Fruit fly (Drosophila melanogaster): ENCODE results near the gene hog.

Gene hog

DNA sequence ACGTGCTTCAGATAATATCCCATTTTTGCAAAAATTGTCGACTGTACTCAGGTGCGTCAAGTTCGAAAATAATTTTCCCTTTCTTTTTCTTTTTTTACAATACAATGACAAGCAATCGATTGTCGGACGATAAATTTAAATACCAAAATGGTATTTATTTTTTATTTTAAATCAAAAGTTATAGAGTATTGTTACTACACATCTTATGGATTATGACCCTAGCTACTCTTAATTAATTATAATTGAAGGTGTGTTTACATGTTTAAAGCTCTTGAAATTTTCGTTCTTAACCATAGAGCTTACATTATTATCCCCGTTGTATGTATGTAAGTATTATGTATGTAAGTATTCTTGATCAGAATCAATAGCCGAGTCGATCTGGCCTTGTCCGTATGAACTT is at the start of gene hog:
hog (minus strand) TSS at position 101 of the 400 bp plus-strand sequence.
- TF ChIP-seq CG5204 (GFP tag; optimal IDR thresholded peaks at IDR 0.05): no peak
- TF ChIP-seq Mnt (GFP tag; optimal IDR thresholded peaks at IDR 0.05): no peak
- TF ChIP-seq cnc (optimal IDR thresholded peaks at IDR 0.05): no peak
- TF ChIP-seq CG11617 (GFP tag; optimal IDR thresholded peaks at IDR 0.05): no peak
- no peak for TF ChIP-seq CG7045 (GFP tag; optimal IDR thresholded peaks at IDR 0.05)
- TF ChIP-seq CG14711 (tag; optimal IDR thresholded peaks at IDR 0.05): no peak
- TF ChIP-seq CG33017 (tag; optimal IDR thresholded peaks at IDR 0.05): no peak
- no peak for TF ChIP-seq Clk (GFP tag; optimal IDR thresholded peaks at IDR 0.05)
- no peak for TF ChIP-seq pad (GFP tag; optimal IDR thresholded peaks at IDR 0.05)
- no peak for TF ChIP-seq kay (GFP tag; ENCODE audit: borderline replicate concordance)
- no peak for TF ChIP-seq CG12768 (GFP tag; optimal IDR thresholded peaks at IDR 0.05)
- no peak for TF ChIP-seq bab1 (GFP tag; optimal IDR thresholded peaks at IDR 0.05)
- TF ChIP-seq ovo (GFP tag; optimal IDR thresholded peaks at IDR 0.05): no peak
- no peak for TF ChIP-seq Hr96 (GFP tag; optimal IDR thresholded peaks at IDR 0.05)
- no peak for TF ChIP-seq tj (GFP tag; optimal IDR thresholded peaks at IDR 0.05)
- TF ChIP-seq CG1620 (GFP tag; optimal IDR thresholded peaks at IDR 0.05): no peak
- no peak for TF ChIP-seq CG7101 (tag; optimal IDR thresholded peaks at IDR 0.05)

DNA sequence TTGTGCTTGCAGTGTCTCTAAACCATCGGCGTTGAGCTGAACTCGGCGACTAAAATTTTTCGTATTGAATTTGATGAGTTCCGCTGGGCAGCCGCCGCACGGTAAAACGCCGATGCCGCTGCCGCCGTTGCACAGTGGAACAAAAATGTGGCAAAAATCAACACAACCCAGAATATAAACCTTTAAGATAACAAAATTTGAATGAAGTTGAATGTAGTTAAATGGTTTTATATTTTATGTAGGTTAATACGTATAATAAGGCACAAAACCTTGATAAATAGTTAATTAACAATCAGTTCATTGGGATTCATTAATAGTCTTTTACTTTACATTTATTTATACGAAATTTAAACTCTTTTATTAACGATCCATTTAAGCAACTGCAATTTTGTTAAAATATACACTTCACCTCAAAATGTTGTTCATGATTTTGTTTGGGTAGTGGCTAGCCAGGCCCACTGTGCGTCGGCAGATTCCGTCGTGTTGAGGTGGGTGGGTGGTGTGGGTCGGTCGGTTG is 47.1 kb upstream of the hog start, which contains the start of gene CG15890:
CG15890 (minus strand) TSS at position 51 of the 517 bp plus-strand sequence.
- TF ChIP-seq CG14711 (tag; optimal IDR thresholded peaks at IDR 0.05): no peak

DNA sequence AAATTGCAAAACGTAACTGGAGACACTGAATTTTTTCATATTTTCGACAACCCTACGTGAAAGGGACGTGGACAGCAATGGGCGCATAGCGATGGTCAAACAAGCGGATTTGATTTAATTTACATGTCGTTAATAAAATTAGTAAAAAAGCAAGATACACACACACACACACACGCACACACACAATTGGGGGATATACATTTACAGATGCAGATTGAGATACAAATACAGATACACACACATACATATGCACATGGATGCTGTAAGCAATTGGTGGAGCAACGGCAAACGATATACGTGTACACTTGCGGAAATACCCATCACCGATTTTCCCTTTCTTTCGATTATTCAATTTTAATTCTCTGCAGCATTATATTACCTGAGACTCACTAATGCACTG is 46.3 kb upstream of the hog start:
- no peak for TF ChIP-seq pad (GFP tag; optimal IDR thresholded peaks at IDR 0.05)

DNA sequence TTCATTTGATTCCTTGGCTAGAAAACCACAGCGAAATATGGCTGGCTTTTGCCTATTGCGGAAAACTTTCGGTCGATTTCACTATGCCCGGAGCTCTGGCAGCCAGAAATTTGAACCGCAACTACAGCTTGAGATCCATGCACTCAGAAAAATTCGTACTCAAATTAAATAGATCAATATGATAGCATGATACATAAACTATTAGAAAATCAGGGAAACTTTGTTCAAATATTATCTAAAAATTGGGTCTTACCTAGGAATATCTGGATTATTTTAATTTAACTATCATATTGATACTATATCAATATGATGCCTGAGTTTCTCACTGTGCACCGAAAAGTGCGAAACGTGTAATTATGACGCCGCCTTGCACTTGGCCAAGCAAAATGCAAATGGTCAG is 32.4 kb upstream of the hog start:
- no peak for TF ChIP-seq bab1 (GFP tag; optimal IDR thresholded peaks at IDR 0.05)
- no peak for TF ChIP-seq Mnt (GFP tag; optimal IDR thresholded peaks at IDR 0.05)
- TF ChIP-seq CG14711 (tag; optimal IDR thresholded peaks at IDR 0.05): no peak
- TF ChIP-seq CG5204 (GFP tag; optimal IDR thresholded peaks at IDR 0.05): no peak
- no peak for TF ChIP-seq kay (GFP tag; ENCODE audit: borderline replicate concordance)
- no peak for TF ChIP-seq Hr96 (GFP tag; optimal IDR thresholded peaks at IDR 0.05)
- no peak for TF ChIP-seq tj (GFP tag; optimal IDR thresholded peaks at IDR 0.05)
- TF ChIP-seq ovo (GFP tag; optimal IDR thresholded peaks at IDR 0.05): no peak
- no peak for TF ChIP-seq cnc (optimal IDR thresholded peaks at IDR 0.05)
- TF ChIP-seq Clk (GFP tag; optimal IDR thresholded peaks at IDR 0.05): no peak

DNA sequence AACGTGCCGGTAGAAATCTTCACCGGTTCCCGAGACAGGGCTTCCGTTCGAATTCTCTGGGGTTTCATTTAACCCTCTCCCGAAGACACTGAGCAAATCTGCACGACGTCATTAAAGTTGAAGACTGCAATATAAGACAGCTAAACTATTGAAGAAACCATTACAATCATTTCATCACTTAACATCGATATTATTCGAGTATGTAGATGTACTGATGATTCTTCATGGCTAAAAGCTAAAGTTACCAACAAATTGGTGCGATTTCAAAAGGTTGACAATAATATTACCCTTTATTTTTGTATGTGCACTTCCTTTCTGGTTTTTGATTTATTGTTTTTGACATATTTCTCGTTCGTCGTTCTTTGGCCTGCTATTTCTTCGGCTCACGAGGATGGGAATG is 31.7 kb upstream of the hog start:
- TF ChIP-seq kay (GFP tag; ENCODE audit: borderline replicate concordance) (no peak), ovo (GFP tag; optimal IDR thresholded peaks at IDR 0.05) (no peak), tj (GFP tag; optimal IDR thresholded peaks at IDR 0.05) (no peak)

DNA sequence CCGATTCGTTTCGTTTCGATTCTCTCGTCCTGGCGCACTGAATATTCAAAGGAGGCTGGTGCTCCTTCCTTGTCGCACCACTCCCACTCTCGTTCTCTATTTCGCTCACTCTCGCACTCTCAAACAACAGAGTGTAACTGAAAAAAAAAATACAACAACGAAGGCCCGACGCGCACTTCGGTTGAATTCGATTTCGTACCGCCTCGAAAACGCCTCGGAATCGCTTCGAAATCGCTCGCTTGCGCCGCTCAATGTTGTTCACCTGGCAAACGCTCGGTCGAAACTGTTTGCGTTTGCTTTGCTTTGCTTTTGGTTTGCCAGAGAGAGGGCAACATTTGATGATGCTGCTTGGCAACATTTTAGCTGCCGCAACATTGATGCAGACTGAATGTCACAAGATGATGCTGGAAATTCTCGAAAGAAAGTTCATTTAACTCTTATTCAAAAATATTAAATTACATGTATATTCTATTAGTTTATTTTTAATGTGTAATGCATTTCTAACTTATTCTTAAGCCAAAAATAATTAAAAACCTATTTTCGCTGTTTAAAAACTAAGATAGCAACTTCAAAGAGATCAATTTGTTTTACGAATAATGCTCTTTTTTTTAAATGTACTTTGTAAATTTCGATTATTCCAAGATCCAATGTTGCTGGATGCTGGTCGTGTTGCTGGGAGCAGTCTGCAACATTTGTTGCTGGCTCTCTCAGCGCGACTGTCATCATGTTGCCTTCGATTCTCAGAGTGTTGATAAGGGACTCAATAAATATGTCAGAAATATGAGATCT is 30.5 kb upstream of the hog start, which contains the start of gene NetB:
NetB (minus strand) TSS at position 291 of the 789 bp plus-strand sequence.
- TF ChIP-seq CG14711 (tag; optimal IDR thresholded peaks at IDR 0.05): no peak
- no peak for TF ChIP-seq CG5204 (GFP tag; optimal IDR thresholded peaks at IDR 0.05)
- no peak for TF ChIP-seq toe (GFP tag; optimal IDR thresholded peaks at IDR 0.05)
- TF ChIP-seq CG7045 (GFP tag; optimal IDR thresholded peaks at IDR 0.05): no peak
- no peak for TF ChIP-seq ovo (GFP tag; optimal IDR thresholded peaks at IDR 0.05)
- no peak for TF ChIP-seq pad (GFP tag; optimal IDR thresholded peaks at IDR 0.05)
- TF ChIP-seq kay (GFP tag; ENCODE audit: borderline replicate concordance): no peak
- TF ChIP-seq Mnt (GFP tag; optimal IDR thresholded peaks at IDR 0.05): no peak
- TF ChIP-seq tj (GFP tag; optimal IDR thresholded peaks at IDR 0.05): no peak
- TF ChIP-seq cnc (optimal IDR thresholded peaks at IDR 0.05): no peak
- TF ChIP-seq Crg-1 (GFP tag; optimal IDR thresholded peaks at IDR 0.05): no peak
- no peak for TF ChIP-seq Hr96 (GFP tag; optimal IDR thresholded peaks at IDR 0.05)
- TF ChIP-seq cic (GFP tag; optimal IDR thresholded peaks at IDR 0.05): no peak
- no peak for TF ChIP-seq CG12768 (GFP tag; optimal IDR thresholded peaks at IDR 0.05)
- no peak for TF ChIP-seq bab1 (GFP tag; optimal IDR thresholded peaks at IDR 0.05)
- no peak for TF ChIP-seq CG7101 (tag; optimal IDR thresholded peaks at IDR 0.05)
- TF ChIP-seq CG1620 (GFP tag; optimal IDR thresholded peaks at IDR 0.05): no peak

DNA sequence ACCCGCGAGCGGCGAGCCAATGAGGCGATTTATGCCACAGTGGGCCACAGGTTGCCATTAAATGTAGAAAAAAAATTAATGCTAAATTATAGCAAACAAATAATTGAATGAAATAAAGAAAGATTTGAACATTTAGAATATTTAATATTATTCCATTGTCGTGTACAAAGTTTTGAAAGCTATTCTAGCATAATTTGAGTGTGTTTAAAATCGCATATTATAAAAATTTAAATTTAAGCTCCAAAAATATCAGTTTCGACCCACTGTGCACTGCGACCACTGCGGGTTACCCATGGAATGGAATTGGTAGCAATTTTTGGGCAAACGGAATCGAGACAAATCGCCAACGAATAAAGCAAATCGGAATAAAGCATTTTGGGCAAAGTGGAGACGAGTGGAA is 25.1 kb upstream of the hog start:
- no peak for TF ChIP-seq CG1620 (GFP tag; optimal IDR thresholded peaks at IDR 0.05)
- TF ChIP-seq kay (GFP tag; ENCODE audit: borderline replicate concordance): peak; percentile 7

DNA sequence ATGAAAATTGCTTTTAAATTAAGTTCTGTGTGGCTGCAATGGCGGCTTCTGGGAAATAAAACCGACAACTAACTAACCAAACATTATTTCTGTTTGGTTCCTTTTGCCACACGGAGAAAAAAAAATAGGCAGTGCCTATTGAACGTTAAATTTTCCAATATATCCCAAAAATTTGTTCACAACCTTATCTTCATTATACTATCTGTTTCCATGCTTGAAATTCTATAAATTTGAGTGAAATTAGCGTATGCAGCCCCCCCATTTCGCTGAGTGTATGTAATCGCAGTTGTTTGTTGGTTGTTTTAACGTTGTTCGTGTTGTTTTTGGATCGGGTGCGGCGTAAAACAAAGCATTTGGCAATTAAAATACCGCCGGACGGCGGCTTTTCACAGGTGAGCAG is 19.7 kb upstream of the hog start:
- no peak for TF ChIP-seq Crg-1 (GFP tag; optimal IDR thresholded peaks at IDR 0.05)
- no peak for TF ChIP-seq CG7045 (GFP tag; optimal IDR thresholded peaks at IDR 0.05)
- no peak for TF ChIP-seq pad (GFP tag; optimal IDR thresholded peaks at IDR 0.05)
